Fruit fly (Drosophila melanogaster) whole organism, wandering third instar larva: ENCODE results near the gene Myc.

Source experiments
- Abd-B ChIP-seq: fragments of >200 bp; optimal IDR thresholded peaks from 2 replicates; lab custom pipeline; 2017; ENCODE audit warnings: missing biosample characterization, missing genetic modification characterization
- CG9705 ChIP-seq: fragments of 200-800 bp; sonication (Bioruptor generic); optimal IDR thresholded peaks from 2 replicates; lab custom pipeline; 2018; ENCODE audit warnings: missing biosample characterization, mild to moderate bottlenecking, missing genetic modification characterization
- Dfd ChIP-seq: fragments of >200 bp; optimal IDR thresholded peaks from 2 replicates; lab custom pipeline; 2017; ENCODE audit warnings: missing biosample characterization, missing genetic modification characterization
- GATAd ChIP-seq: sonication (Bioruptor generic); optimal IDR thresholded peaks from 2 replicates; lab custom pipeline; 2016; ENCODE audit warnings: missing biosample characterization, missing genetic modification characterization
- HLH106 ChIP-seq: fragments of 200-800 bp; optimal IDR thresholded peaks from 3 replicates; lab custom pipeline; 2019; ENCODE audit warnings: missing biosample characterization, mild to moderate bottlenecking, missing genetic modification characterization, moderate library complexity
- Hr78 ChIP-seq: fragments of >200 bp; optimal IDR thresholded peaks from 2 replicates; lab custom pipeline; 2017; ENCODE audit warnings: missing biosample characterization, missing genetic modification characterization
- Hr83 ChIP-seq: fragments of 200-300 bp; sonication (Bioruptor generic); optimal IDR thresholded peaks from 2 replicates; lab custom pipeline; 2016; ENCODE audit warnings: missing biosample characterization, mild to moderate bottlenecking, missing genetic modification characterization, moderate library complexity; ENCODE audit not compliant: poor library complexity, severe bottlenecking
- Jra ChIP-seq: sonication (Bioruptor generic); optimal IDR thresholded peaks from 2 replicates; lab custom pipeline; 2016; ENCODE audit warnings: missing biosample characterization, missing genetic modification characterization
- Myc ChIP-seq: fragments of >200 bp; optimal IDR thresholded peaks from 2 replicates; lab custom pipeline; 2017
- br ChIP-seq: fragments of 200-800 bp; sonication (Bioruptor generic); optimal IDR thresholded peaks from 2 replicates; lab custom pipeline; 2016; ENCODE audit warnings: missing biosample characterization, missing genetic modification characterization
- dl ChIP-seq, 2 experiments: fragments of 175-275, 200-275 bp in 1 of 2; fragments of 200-275 bp in 1 of 2; sonication (Bioruptor generic); optimal IDR thresholded peaks; lab custom pipeline; 2018; ENCODE audit warnings: mild to moderate bottlenecking in 2 of 2, missing biosample characterization in 2 of 2, missing genetic modification characterization in 2 of 2, moderate library complexity in 2 of 2; ENCODE audit not compliant: partially characterized antibody in 2 of 2, insufficient read depth in 1 of 2
- jim ChIP-seq: fragments of 175-275, 200-325 bp; sonication (Bioruptor generic); optimal IDR thresholded peaks from 2 replicates; lab custom pipeline; 2016; ENCODE audit warnings: missing biosample characterization, mild to moderate bottlenecking, missing genetic modification characterization
- psq ChIP-seq: fragments of 200-800 bp; sonication (Bioruptor generic); optimal IDR thresholded peaks from 3 replicates; lab custom pipeline; 2017; ENCODE audit warnings: missing biosample characterization, mild to moderate bottlenecking, missing genetic modification characterization, moderate library complexity

DNA sequence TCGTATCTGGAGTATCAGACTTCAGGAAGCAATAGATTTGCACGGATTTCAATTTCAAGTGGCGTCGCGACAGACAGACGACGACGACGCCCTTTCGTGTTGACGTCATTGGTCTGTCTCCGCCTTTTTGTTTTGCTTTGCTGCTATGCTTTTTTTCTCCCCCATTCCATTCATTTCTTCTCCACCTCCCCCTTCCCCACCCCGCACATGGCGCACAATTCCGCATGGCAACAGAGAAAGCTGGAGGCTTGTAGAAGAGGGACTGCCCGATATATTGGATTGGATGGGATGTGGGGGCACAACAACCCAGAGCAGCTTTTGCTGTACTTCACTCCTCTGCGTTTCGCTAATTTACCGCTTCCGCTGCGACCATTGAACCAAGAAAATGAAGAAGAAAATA lies 10.9 kb downstream of the Myc start:
- TF ChIP-seq Dfd (no peak), psq (GFP tag; lab: Kevin White, UChicago) (peak; percentile 63), CG9705 (GFP tag; lab: Kevin White, UChicago) (no peak), HLH106 (no peak), Hr83 (GFP tag; lab: Kevin White, UChicago) (no peak), Hr78 (GFP tag; lab: Kevin White, UChicago) (no peak), GATAd (no peak), dl (GFP tag; optimal IDR thresholded peaks at IDR 0.05; lab: Kevin White, UChicago; ENCODE audit: insufficient read depth in 1 of 2, partially characterized antibody in 2 of 2) (no peak), br (GFP tag; lab: Kevin White, UChicago) (no peak), jim (GFP tag; lab: Kevin White, UChicago) (no peak), Jra (GFP tag; lab: Kevin White, UChicago) (no peak), Abd-B (GFP tag; lab: Kevin White, UChicago) (no peak), Myc (lab: Kevin White, UChicago) (no peak)
